Worm (Caenorhabditis elegans): Measurements from ENCODE around the gene idpp-4.

ce11 chrII:10317007-10317406, 4.3 kb upstream of the idpp-4 start, which contains the start of gene M02G9.4:
- TF ChIP-seq nhr-76 (tag; optimal IDR thresholded peaks at IDR 0.05) (no peak), nhr-77 (tag; optimal IDR thresholded peaks at IDR 0.05) (no peak), nhr-12 (tag; optimal IDR thresholded peaks at IDR 0.05) (no peak), ceh-9 (tag; optimal IDR thresholded peaks at IDR 0.05) (no peak), jun-1 (tag; optimal IDR thresholded peaks at IDR 0.05) (no peak), ama-1 (optimal IDR thresholded peaks at IDR 0.05) (no peak), elt-1 (tag; optimal IDR thresholded peaks at IDR 0.05) (no peak)
